Fruit fly (Drosophila melanogaster): Measurements from ENCODE around the gene CG15459.

- TF ChIP-seq CTCF (optimal IDR thresholded peaks at IDR 0.05) (no peak), CG8478 (optimal IDR thresholded peaks at IDR 0.05) (no peak)
Observed at dm6 chrX:20414099-20414498, 718 bp upstream of the CG15459 start, which contains the start of gene CG15458.
